Worm (Caenorhabditis elegans): Measurements from ENCODE around the gene msp-40.

DNA sequence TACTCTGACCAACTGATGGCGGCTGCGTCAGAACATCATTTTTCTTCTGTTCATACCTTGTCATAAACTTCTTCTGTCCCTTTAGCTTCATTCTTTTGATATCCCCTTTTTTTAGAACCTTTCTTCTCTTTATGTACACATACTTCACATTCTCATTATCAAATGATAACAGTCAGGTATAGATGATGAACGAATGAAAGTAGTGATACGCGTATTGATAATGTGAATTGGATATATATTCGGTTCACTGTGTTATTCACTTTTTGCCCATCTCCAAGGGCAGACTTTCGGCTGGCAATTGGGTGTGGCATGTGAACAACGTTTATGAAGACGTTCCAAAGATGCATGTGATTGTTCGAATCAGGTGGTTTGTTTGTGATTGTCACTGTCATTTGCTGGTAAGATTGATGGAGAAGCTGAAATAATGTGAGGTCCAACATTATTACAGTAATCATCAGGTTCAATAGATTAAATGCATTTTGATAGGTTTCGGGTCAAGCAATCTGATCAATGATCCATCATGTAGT, 49.2 kb downstream of the msp-40 start, which contains the start of gene F11G11.15:
- TF ChIP-seq ztf-29 (GFP tag; IDR thresholded peaks at IDR 0.05) (no peak), flt-1 (GFP tag; IDR thresholded peaks at IDR 0.05) (no peak), T22C8.4 (GFP tag; IDR thresholded peaks at IDR 0.05) (no peak), cog-1 (tag; optimal IDR thresholded peaks at IDR 0.05) (no peak), klf-2 (GFP tag; conservative IDR thresholded peaks at IDR 0.05) (no peak)
